Fruit fly (Drosophila melanogaster) whole organism, embryonic: ENCODE data around the gene Chro.

Source experiments
- B-H1 ChIP-seq: fragments of 200-800 bp; sonication (Bioruptor generic); IDR thresholded peaks from 3 replicates; pipeline ENCODE4 v1.3.6; 2022; ENCODE audit warnings: missing biosample characterization, missing genetic modification characterization
- C15 ChIP-seq: fragments of 200-800 bp; sonication (Bioruptor generic); IDR thresholded peaks from 3 replicates; pipeline ENCODE4 v1.3.6; 2022; ENCODE audit warnings: missing biosample characterization, missing genetic modification characterization
- CG12236 ChIP-seq: fragments of 200-800 bp; sonication (Bioruptor generic); optimal IDR thresholded peaks from 2 replicates; lab custom pipeline; 2016; ENCODE audit warnings: missing biosample characterization, missing genetic modification characterization
- CG12299 ChIP-seq: fragments of 200-800 bp; sonication (Bioruptor generic); optimal IDR thresholded peaks from 2 replicates; lab custom pipeline; 2018; ENCODE audit warnings: missing biosample characterization, mild to moderate bottlenecking, missing genetic modification characterization
- CG12391 ChIP-seq: fragments of 200-800 bp; sonication (Bioruptor generic); optimal IDR thresholded peaks from 3 replicates; lab custom pipeline; 2018; ENCODE audit warnings: missing biosample characterization, mild to moderate bottlenecking, missing genetic modification characterization, moderate library complexity
- CG12942 ChIP-seq: fragments of 200-800 bp; sonication (Bioruptor generic); optimal IDR thresholded peaks from 3 replicates; lab custom pipeline; 2016; ENCODE audit warnings: missing biosample characterization, missing genetic modification characterization
- CG13424 ChIP-seq: fragments of 200-800 bp; sonication (Bioruptor generic); optimal IDR thresholded peaks from 2 replicates; lab custom pipeline; 2019; ENCODE audit warnings: missing biosample characterization, mild to moderate bottlenecking, missing genetic modification characterization, moderate library complexity
- CG1603 ChIP-seq: fragments of 200-800 bp; sonication (Bioruptor generic); optimal IDR thresholded peaks from 2 replicates; lab custom pipeline; 2019; ENCODE audit warnings: missing biosample characterization, mild to moderate bottlenecking, missing genetic modification characterization, moderate library complexity
- CG16779 ChIP-seq: fragments of 200-800 bp; sonication (Bioruptor generic); IDR thresholded peaks from 2 replicates; pipeline ENCODE4 v1.3.6; 2022; ENCODE audit warnings: missing biosample characterization, missing genetic modification characterization
- CG16813 ChIP-seq: fragments of 200-800 bp; sonication (Bioruptor generic); IDR thresholded peaks from 3 replicates; pipeline ENCODE4 v1.3.6; 2022; ENCODE audit warnings: missing biosample characterization, missing genetic modification characterization; ENCODE audit not compliant: partially characterized antibody
- CG2678 ChIP-seq: fragments of 200-800 bp; sonication (Bioruptor generic); optimal IDR thresholded peaks from 3 replicates; lab custom pipeline; 2019; ENCODE audit warnings: missing biosample characterization, mild to moderate bottlenecking, missing genetic modification characterization, moderate library complexity
- CG2889 ChIP-seq: fragments of 200-800 bp; sonication (Bioruptor generic); IDR thresholded peaks from 3 replicates; pipeline ENCODE4 v1.3.6; 2022; ENCODE audit warnings: missing biosample characterization, missing genetic modification characterization
- CG30431 ChIP-seq: fragments of 200-800 bp; sonication (Bioruptor generic); optimal IDR thresholded peaks from 2 replicates; lab custom pipeline; 2017; ENCODE audit warnings: missing biosample characterization, missing genetic modification characterization
- CG3407 ChIP-seq: fragments of 200-800 bp; sonication (Bioruptor generic); optimal IDR thresholded peaks from 2 replicates; lab custom pipeline; 2018; ENCODE audit warnings: missing biosample characterization, mild to moderate bottlenecking, missing genetic modification characterization
- CG3995 ChIP-seq: fragments of 200-800 bp; sonication (Bioruptor generic); optimal IDR thresholded peaks from 3 replicates; lab custom pipeline; 2016; ENCODE audit warnings: missing biosample characterization, missing genetic modification characterization
- CG4328 ChIP-seq: fragments of 200-800 bp; sonication (Bioruptor generic); optimal IDR thresholded peaks from 3 replicates; lab custom pipeline; 2017; ENCODE audit warnings: missing biosample characterization, missing genetic modification reagents, missing genetic modification characterization
- CG6175 ChIP-seq: fragments of 200-800 bp; sonication (Bioruptor generic); IDR thresholded peaks from 3 replicates; pipeline ENCODE4 v1.3.6; 2022; ENCODE audit warnings: missing biosample characterization, missing genetic modification characterization
- CG6654 ChIP-seq: fragments of 200-800 bp; sonication (Bioruptor generic); optimal IDR thresholded peaks from 2 replicates; lab custom pipeline; 2017; ENCODE audit warnings: missing biosample characterization, mild to moderate bottlenecking, missing genetic modification characterization
- CG6689 ChIP-seq: fragments of 200-800 bp; sonication (Bioruptor generic); IDR thresholded peaks from 2 replicates; pipeline ENCODE4 v1.3.6; 2022; ENCODE audit warnings: missing biosample characterization, missing genetic modification characterization
- CG8388 ChIP-seq: fragments of 200-800 bp; sonication (Bioruptor generic); optimal IDR thresholded peaks from 2 replicates; lab custom pipeline; 2019; ENCODE audit warnings: missing biosample characterization, mild to moderate bottlenecking, missing genetic modification characterization, moderate library complexity
- CG8765 ChIP-seq: fragments of 200-800 bp; sonication (Bioruptor generic); IDR thresholded peaks from 2 replicates; pipeline ENCODE4 v1.3.6; 2022; ENCODE audit warnings: missing biosample characterization, missing genetic modification characterization
- Dek ChIP-seq: fragments of 200-800 bp; sonication (Bioruptor generic); optimal IDR thresholded peaks from 3 replicates; lab custom pipeline; 2019; ENCODE audit warnings: missing biosample characterization, mild to moderate bottlenecking, missing genetic modification characterization, moderate library complexity
- Drgx ChIP-seq: fragments of 200-800 bp; sonication (Bioruptor generic); IDR thresholded peaks from 2 replicates; pipeline ENCODE4 v1.3.6; 2022; ENCODE audit warnings: missing biosample characterization, missing genetic modification characterization
- HLH4C ChIP-seq: fragments of 200-800 bp; sonication (Bioruptor generic); IDR thresholded peaks from 3 replicates; pipeline ENCODE4 v1.3.6; 2022; ENCODE audit warnings: missing biosample characterization, missing genetic modification characterization; ENCODE audit not compliant: partially characterized antibody
- HmgZ ChIP-seq: fragments of 200-800 bp; sonication (Bioruptor generic); optimal IDR thresholded peaks from 2 replicates; lab custom pipeline; 2018; ENCODE audit warnings: missing biosample characterization, mild to moderate bottlenecking, missing genetic modification characterization
- PHDP ChIP-seq: fragments of 200-800 bp; sonication (Bioruptor generic); optimal IDR thresholded peaks from 3 replicates; lab custom pipeline; 2018; ENCODE audit warnings: missing biosample characterization, mild to moderate bottlenecking, missing genetic modification characterization, moderate library complexity
- Rfx ChIP-seq: fragments of 200-800 bp; sonication (Bioruptor generic); IDR thresholded peaks from 2 replicates; pipeline ENCODE4 v1.3.6; 2022; ENCODE audit warnings: missing biosample characterization, missing genetic modification characterization
- Sox100B ChIP-seq: fragments of 200-800 bp; sonication (Bioruptor generic); optimal IDR thresholded peaks from 3 replicates; lab custom pipeline; 2018; ENCODE audit warnings: missing biosample characterization, mild to moderate bottlenecking, missing genetic modification characterization
- Usf ChIP-seq: fragments of 200-800 bp; sonication (Bioruptor generic); optimal IDR thresholded peaks from 2 replicates; lab custom pipeline; 2017; ENCODE audit warnings: missing genotype, missing biosample characterization, missing genetic modification characterization
- cato ChIP-seq: fragments of 200-800 bp; sonication (Bioruptor generic); optimal IDR thresholded peaks from 2 replicates; lab custom pipeline; 2016; ENCODE audit warnings: missing biosample characterization, missing genetic modification characterization, borderline replicate concordance
- caup ChIP-seq: fragments of 200-800 bp; sonication (Bioruptor generic); optimal IDR thresholded peaks from 3 replicates; lab custom pipeline; 2017; ENCODE audit warnings: missing biosample characterization, mild to moderate bottlenecking, missing genetic modification characterization, moderate library complexity; ENCODE audit not compliant: severe bottlenecking
- da ChIP-seq: fragments of 200-800 bp; sonication (Bioruptor generic); optimal IDR thresholded peaks from 2 replicates; lab custom pipeline; 2016; ENCODE audit warnings: missing biosample characterization, missing genetic modification characterization
- disco-r ChIP-seq: fragments of 200-800 bp; sonication (Bioruptor generic); optimal IDR thresholded peaks from 2 replicates; lab custom pipeline; 2016; ENCODE audit warnings: missing biosample characterization, missing genetic modification characterization
- dm ChIP-seq: fragments of 200-800 bp; sonication (Bioruptor generic); optimal IDR thresholded peaks from 3 replicates; lab custom pipeline; 2016; ENCODE audit warnings: missing biosample characterization, missing genetic modification characterization
- gce ChIP-seq: fragments of 200-800 bp; sonication (Bioruptor generic); IDR thresholded peaks from 3 replicates; pipeline ENCODE4 v1.3.6; 2022; ENCODE audit warnings: missing biosample characterization, missing genetic modification characterization
- gcm ChIP-seq: fragments of 200-800 bp; sonication (Bioruptor generic); optimal IDR thresholded peaks from 2 replicates; lab custom pipeline; 2019; ENCODE audit warnings: missing biosample characterization, mild to moderate bottlenecking, missing genetic modification characterization, moderate library complexity
- her ChIP-seq: fragments of 200-800 bp; sonication (Bioruptor generic); optimal IDR thresholded peaks from 2 replicates; lab custom pipeline; 2016; ENCODE audit warnings: missing biosample characterization, missing genetic modification characterization
- jumu ChIP-seq: fragments of 200-800 bp; sonication (Bioruptor generic); optimal IDR thresholded peaks from 3 replicates; lab custom pipeline; 2016; ENCODE audit warnings: missing biosample characterization, missing genetic modification characterization
- mld ChIP-seq: fragments of 200-800 bp; sonication (Bioruptor generic); IDR thresholded peaks from 3 replicates; pipeline ENCODE4 v1.3.6; 2022; ENCODE audit warnings: missing biosample characterization, missing genetic modification characterization; ENCODE audit not compliant: partially characterized antibody
- nau ChIP-seq: fragments of 200-800 bp; sonication (Bioruptor generic); optimal IDR thresholded peaks from 3 replicates; lab custom pipeline; 2017; ENCODE audit warnings: missing biosample characterization, mild to moderate bottlenecking, missing genetic modification characterization, missing genetic modification reagents
- odd ChIP-seq: fragments of 200-800 bp; sonication (Bioruptor generic); optimal IDR thresholded peaks from 2 replicates; lab custom pipeline; 2017; ENCODE audit warnings: missing biosample characterization, mild to moderate bottlenecking, missing genetic modification characterization
- p53 ChIP-seq: fragments of 200-800 bp; sonication (Bioruptor generic); optimal IDR thresholded peaks from 2 replicates; lab custom pipeline; 2016; ENCODE audit warnings: missing biosample characterization, missing genetic modification characterization
- pho ChIP-seq: fragments of 200-800 bp; sonication (Bioruptor generic); optimal IDR thresholded peaks from 2 replicates; lab custom pipeline; 2016; ENCODE audit warnings: missing biosample characterization, missing genetic modification characterization
- scrt ChIP-seq: fragments of 200-800 bp; sonication (Bioruptor generic); optimal IDR thresholded peaks from 2 replicates; lab custom pipeline; 2018; ENCODE audit warnings: missing biosample characterization, mild to moderate bottlenecking, missing genetic modification characterization, moderate library complexity
- sd ChIP-seq: fragments of 200-800 bp; sonication (Bioruptor generic); optimal IDR thresholded peaks from 3 replicates; lab custom pipeline; 2018; ENCODE audit warnings: missing biosample characterization, mild to moderate bottlenecking, missing genetic modification characterization, moderate library complexity
- ssp ChIP-seq: fragments of 200-800 bp; sonication (Bioruptor generic); IDR thresholded peaks from 2 replicates; pipeline ENCODE4 v1.3.6; 2022; ENCODE audit warnings: missing biosample characterization, missing genetic modification characterization
- tin ChIP-seq: fragments of 200-800 bp; sonication (Bioruptor generic); optimal IDR thresholded peaks from 3 replicates; lab custom pipeline; 2016; ENCODE audit warnings: missing biosample characterization, missing genetic modification characterization
- tio ChIP-seq: fragments of 200-800 bp; sonication (Bioruptor generic); optimal IDR thresholded peaks from 2 replicates; lab custom pipeline; 2017; ENCODE audit warnings: missing biosample characterization, missing genetic modification characterization, inconsistent platforms
- tll ChIP-seq, 2 experiments: fragments of 200-800 bp in 1 of 2; fragments of >200 bp in 1 of 2; sonication (Bioruptor generic) in 1 of 2; optimal IDR thresholded peaks; 2 replicates each; lab custom pipeline; 2017 to 2019; ENCODE audit warnings: missing biosample characterization in 2 of 2, missing genetic modification characterization in 2 of 2, mild to moderate bottlenecking in 1 of 2, moderate library complexity in 1 of 2
- wor ChIP-seq: fragments of 200-800 bp; sonication (Bioruptor generic); IDR thresholded peaks from 2 replicates; pipeline ENCODE4 v1.3.6; 2022; ENCODE audit warnings: missing biosample characterization, missing genetic modification characterization
- zfh2 ChIP-seq: fragments of 200-800 bp; sonication (Bioruptor generic); optimal IDR thresholded peaks from 2 replicates; lab custom pipeline; 2016; ENCODE audit warnings: missing biosample characterization, missing genetic modification characterization

Gene Chro

DNA sequence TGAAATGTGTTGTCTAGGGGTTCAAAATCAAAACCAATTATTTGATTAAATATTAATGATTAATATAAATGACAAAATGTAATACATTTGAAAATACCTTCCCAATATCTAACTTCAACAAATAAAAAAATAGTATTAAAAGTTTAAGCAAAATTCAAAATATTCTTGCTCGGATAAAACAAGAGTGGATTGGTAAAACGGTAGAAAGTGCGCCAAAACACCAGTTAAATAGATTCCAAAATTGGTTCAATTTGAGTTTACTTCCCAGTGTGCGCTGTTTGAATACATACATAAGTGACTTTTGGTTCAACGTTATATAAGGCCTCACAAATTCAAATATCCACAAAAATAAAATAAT is 13.7 kb downstream of the Chro start (continued):
- TF ChIP-seq Usf (GFP tag; lab: Kevin White, UChicago): no peak
- TF ChIP-seq CG6654 (GFP tag; lab: Kevin White, UChicago): no peak
- TF ChIP-seq B-H1 (GFP tag; lab: Robert Waterston, UW): no peak; the same call in 2 of the 3 replicates
- no peak for TF ChIP-seq her (GFP tag; lab: Kevin White, UChicago)
- peak; percentile 34 for TF ChIP-seq scrt
- TF ChIP-seq HLH4C (GFP tag; lab: Robert Waterston, UW): no peak
- 0 out of 2 replicates have a peak, but pooled peaks have one; percentile 15 for TF ChIP-seq ssp (GFP tag; lab: Robert Waterston, UW)
- TF ChIP-seq odd (GFP tag; lab: Kevin White, UChicago): peak; percentile 77
- peak; percentile 58 for TF ChIP-seq caup (GFP tag; lab: Kevin White, UChicago)
- TF ChIP-seq CG16813 (GFP tag; lab: Robert Waterston, UW): no peak
- TF ChIP-seq sd: peak; percentile 56
- TF ChIP-seq zfh2 (GFP tag; lab: Kevin White, UChicago): no peak
- peak; percentile 86 for TF ChIP-seq CG2678 (tag; lab: Kevin White, UChicago)
- TF ChIP-seq Drgx (GFP tag; lab: Robert Waterston, UW): peak; percentile 77
- no peak for TF ChIP-seq CG12236 (GFP tag; lab: Kevin White, UChicago)
- no peak for TF ChIP-seq disco-r
- TF ChIP-seq wor: peak; percentile 56
- no peak for TF ChIP-seq nau (GFP tag; lab: Kevin White, UChicago)
- TF ChIP-seq CG12942 (GFP tag; lab: Kevin White, UChicago): peak; percentile 41
- TF ChIP-seq gcm: peak; percentile 75
- TF ChIP-seq pho (GFP tag; lab: Kevin White, UChicago): no peak
- TF ChIP-seq Dek (tag; lab: Kevin White, UChicago): peak; percentile 49
- TF ChIP-seq CG6689 (GFP tag; lab: Robert Waterston, UW): peak; percentile 69; the same call in 1 of the 2 replicates
- TF ChIP-seq jumu (GFP tag; lab: Kevin White, UChicago): no peak
- peak; percentile 32 for TF ChIP-seq cato (GFP tag; lab: Kevin White, UChicago)
- no peak for TF ChIP-seq CG8765 (GFP tag; lab: Robert Waterston, UW)
- TF ChIP-seq CG3995: no peak
- TF ChIP-seq tll (GFP tag; optimal IDR thresholded peaks at IDR 0.05; lab: Kevin White, UChicago): no peak
- 0 out of 3 replicates have a peak, but pooled peaks have one; percentile 15 for TF ChIP-seq gce
- TF ChIP-seq PHDP (tag; lab: Kevin White, UChicago): peak; percentile 79
- TF ChIP-seq CG3407 (GFP tag; lab: Kevin White, UChicago): peak; percentile 54
- no peak for TF ChIP-seq CG30431 (GFP tag; lab: Kevin White, UChicago)
- peak; percentile 73 for TF ChIP-seq tio (GFP tag; lab: Kevin White, UChicago)
- TF ChIP-seq p53: no peak
- TF ChIP-seq CG1603: no peak
- TF ChIP-seq CG4328: no peak
- TF ChIP-seq mld (GFP tag; lab: Robert Waterston, UW): no peak
- peak; percentile 72; the same call in 1 of the 3 replicates for TF ChIP-seq CG2889 (GFP tag; lab: Robert Waterston, UW)
- TF ChIP-seq C15: 0 out of 3 replicates have a peak, but pooled peaks have one; percentile 5
- TF ChIP-seq Rfx (GFP tag; lab: Robert Waterston, UW): peak; percentile 73
- no peak for TF ChIP-seq HmgZ (tag; lab: Kevin White, UChicago)
- peak; percentile 78 for TF ChIP-seq Sox100B (GFP tag; lab: Kevin White, UChicago)
- TF ChIP-seq CG16779 (GFP tag; lab: Robert Waterston, UW): no peak
- TF ChIP-seq tin (GFP tag; lab: Kevin White, UChicago): peak; percentile 31
- TF ChIP-seq CG6175 (GFP tag; lab: Robert Waterston, UW): no peak; the same call in 2 of the 3 replicates
- TF ChIP-seq CG12299 (tag; lab: Kevin White, UChicago): peak; percentile 58
- TF ChIP-seq CG12391 (tag; lab: Kevin White, UChicago): peak; percentile 77
- TF ChIP-seq da (GFP tag; lab: Kevin White, UChicago): no peak
- TF ChIP-seq CG8388 (GFP tag; lab: Kevin White, UChicago): peak; percentile 63
- TF ChIP-seq dm (GFP tag; lab: Kevin White, UChicago): no peak
- peak; percentile 83 for TF ChIP-seq CG13424 (tag; lab: Kevin White, UChicago)
